In genomic region chr2L:12535637-12536038, dm6 we compare ENCODE assay signal across 1 fruit fly cellular context.
TF ChIP-seq lines count a peak whose summit lies in the region.

No protein-coding gene starts in this region.

TF ChIP-seq in whole organism, embryonic, 481 proteins besides CTCF, POLR2A, EP300 and RAD21 (continued from another document and continues in another):
- TF ChIP-seq D (optimal IDR thresholded peaks at IDR 0.05; lab: Kevin White, UChicago) (no peak), D (GFP tag; optimal IDR thresholded peaks at IDR 0.05; lab: Kevin White, UChicago) (peak; percentile 66), unc-4 (GFP tag; IDR thresholded peaks at IDR 0.05; lab: Robert Waterston, UW; ENCODE audit: partially characterized antibody) (no peak), CkIIα-i1 (GFP tag; IDR thresholded peaks at IDR 0.05; lab: Robert Waterston, UW) (no peak), CG17568 (GFP tag; optimal IDR thresholded peaks at IDR 0.05; lab: Kevin White, UChicago) (peak; percentile 78), CG7556 (GFP tag; optimal IDR thresholded peaks at IDR 0.05; lab: Kevin White, UChicago) (peak; percentile 53), org-1 (GFP tag; optimal IDR thresholded peaks at IDR 0.05; lab: Kevin White, UChicago) (peak; percentile 71), wek (GFP tag; optimal IDR thresholded peaks at IDR 0.05; lab: Kevin White, UChicago) (peak; percentile 64), tup (GFP tag; optimal IDR thresholded peaks at IDR 0.05; lab: Kevin White, UChicago) (no peak), amos (GFP tag; IDR thresholded peaks at IDR 0.05; lab: Robert Waterston, UW; ENCODE audit: partially characterized antibody) (no peak), Optix (GFP tag; IDR thresholded peaks at IDR 0.05; lab: Robert Waterston, UW) (0 out of 3 replicates have a peak, but pooled peaks have one; percentile 26), fd64A (GFP tag; optimal IDR thresholded peaks at IDR 0.05; lab: Kevin White, UChicago) (peak; percentile 83), Atf3 (GFP tag; optimal IDR thresholded peaks at IDR 0.05; lab: Kevin White, UChicago) (no peak), CG30403 (GFP tag; optimal IDR thresholded peaks at IDR 0.05; lab: Kevin White, UChicago) (peak; percentile 19), CG12104 (GFP tag; optimal IDR thresholded peaks at IDR 0.05; lab: Kevin White, UChicago) (no peak), emc (GFP tag; optimal IDR thresholded peaks at IDR 0.05; lab: Kevin White, UChicago) (no peak), fd3F (GFP tag; optimal IDR thresholded peaks at IDR 0.05; lab: Kevin White, UChicago) (no peak), CG12155 (GFP tag; optimal IDR thresholded peaks at IDR 0.05; lab: Kevin White, UChicago) (no peak), aop (GFP tag; IDR thresholded peaks at IDR 0.05; lab: Robert Waterston, UW) (no peak), cas (GFP tag; IDR thresholded peaks at IDR 0.05; lab: Robert Waterston, UW) (no peak), CG9797 (GFP tag; optimal IDR thresholded peaks at IDR 0.05; lab: Kevin White, UChicago) (peak; percentile 10), tx (GFP tag; optimal IDR thresholded peaks at IDR 0.05; lab: Kevin White, UChicago) (no peak), CG3995 (GFP tag; optimal IDR thresholded peaks at IDR 0.05; lab: Kevin White, UChicago) (no peak), lbe (GFP tag; optimal IDR thresholded peaks at IDR 0.05; lab: Kevin White, UChicago) (no peak), CG13894 (tag; optimal IDR thresholded peaks at IDR 0.05; lab: Kevin White, UChicago) (peak; percentile 88), NK7.1 (GFP tag; optimal IDR thresholded peaks at IDR 0.05; lab: Kevin White, UChicago) (no peak), Mad (GFP tag; optimal IDR thresholded peaks at IDR 0.05; lab: Kevin White, UChicago) (no peak), CG4854 (GFP tag; optimal IDR thresholded peaks at IDR 0.05; lab: Kevin White, UChicago) (no peak), crc (GFP tag; optimal IDR thresholded peaks at IDR 0.05; lab: Kevin White, UChicago) (no peak), CG11696 (GFP tag; IDR thresholded peaks at IDR 0.05; lab: Robert Waterston, UW) (0 out of 2 replicates have a peak, but pooled peaks have one; percentile 21), CG6654 (GFP tag; optimal IDR thresholded peaks at IDR 0.05; lab: Kevin White, UChicago) (peak; percentile 23), CG14965 (GFP tag; optimal IDR thresholded peaks at IDR 0.05; lab: Kevin White, UChicago; ENCODE audit: borderline replicate concordance) (no peak), Vsx1 (GFP tag; optimal IDR thresholded peaks at IDR 0.05; lab: Kevin White, UChicago) (peak; percentile 81), GATAe (GFP tag; conservative IDR thresholded peaks at IDR 0.05; lab: Robert Waterston, UW) (peak; percentile 50), Meics (GFP tag; optimal IDR thresholded peaks at IDR 0.05; lab: Kevin White, UChicago) (peak; percentile 84), CG7987 (GFP tag; optimal IDR thresholded peaks at IDR 0.05; lab: Kevin White, UChicago) (peak; percentile 90), Max (GFP tag; optimal IDR thresholded peaks at IDR 0.05; lab: Kevin White, UChicago) (no peak), Nf-YC (tag; optimal IDR thresholded peaks at IDR 0.05; lab: Kevin White, UChicago) (peak; percentile 40), CG2712 (tag; optimal IDR thresholded peaks at IDR 0.05; lab: Kevin White, UChicago) (peak; percentile 54), Dbx (GFP tag; IDR thresholded peaks at IDR 0.05; lab: Robert Waterston, UW) (peak; percentile 56; the same call in 1 of the 3 replicates), CG1602 (GFP tag; optimal IDR thresholded peaks at IDR 0.05; lab: Kevin White, UChicago) (no peak), Fer3 (tag; optimal IDR thresholded peaks at IDR 0.05; lab: Kevin White, UChicago) (peak; percentile 58), CG13624 (GFP tag; optimal IDR thresholded peaks at IDR 0.05; lab: Kevin White, UChicago) (no peak), gsb (GFP tag; IDR thresholded peaks at IDR 0.05; lab: Robert Waterston, UW) (peak; percentile 60), CG15011 (GFP tag; optimal IDR thresholded peaks at IDR 0.05; lab: Kevin White, UChicago) (peak; percentile 70), CG1832 (GFP tag; optimal IDR thresholded peaks at IDR 0.05; lab: Kevin White, UChicago) (no peak), CG9609 (GFP tag; optimal IDR thresholded peaks at IDR 0.05; lab: Kevin White, UChicago) (no peak), CG14050 (GFP tag; IDR thresholded peaks at IDR 0.05; lab: Robert Waterston, UW) (no peak), Oaz (GFP tag; IDR thresholded peaks at IDR 0.05; lab: Robert Waterston, UW) (no peak), gsb-n (tag; optimal IDR thresholded peaks at IDR 0.05; lab: Kevin White, UChicago) (peak; percentile 50), CG12071 (GFP tag; optimal IDR thresholded peaks at IDR 0.05; lab: Kevin White, UChicago) (peak; percentile 92), otp (GFP tag; IDR thresholded peaks at IDR 0.05; lab: Robert Waterston, UW) (peak; percentile 80), CoRest (tag; optimal IDR thresholded peaks at IDR 0.05; lab: Kevin White, UChicago) (peak; percentile 20), E2f1 (GFP tag; IDR thresholded peaks at IDR 0.05; lab: Robert Waterston, UW) (no peak), Hey (tag; optimal IDR thresholded peaks at IDR 0.05; lab: Kevin White, UChicago) (peak; percentile 77), CG6272 (GFP tag; IDR thresholded peaks at IDR 0.05; lab: Robert Waterston, UW) (no peak), D19A (tag; optimal IDR thresholded peaks at IDR 0.05; lab: Kevin White, UChicago) (peak; percentile 38), ems (GFP tag; optimal IDR thresholded peaks at IDR 0.05; lab: Kevin White, UChicago) (no peak), BtbVII (GFP tag; optimal IDR thresholded peaks at IDR 0.05; lab: Kevin White, UChicago) (peak; percentile 89), stc (GFP tag; IDR thresholded peaks at IDR 0.05; lab: Robert Waterston, UW) (peak; percentile 39; the same call in 1 of the 2 replicates), Nf-YA (GFP tag; IDR thresholded peaks at IDR 0.05; lab: Robert Waterston, UW) (no peak), Aef1 (GFP tag; IDR thresholded peaks at IDR 0.05; lab: Robert Waterston, UW) (peak; percentile 23; the same call in 1 of the 3 replicates), HLHmδ (GFP tag; optimal IDR thresholded peaks at IDR 0.05; lab: Kevin White, UChicago) (peak; percentile 90), Sry-β (GFP tag; optimal IDR thresholded peaks at IDR 0.05; lab: Kevin White, UChicago) (peak; percentile 43), CG17186 (GFP tag; optimal IDR thresholded peaks at IDR 0.05; lab: Kevin White, UChicago) (no peak), CG8478 (optimal IDR thresholded peaks at IDR 0.05; lab: Kevin White, UChicago) (no peak), CG7745 (tag; optimal IDR thresholded peaks at IDR 0.05; lab: Kevin White, UChicago) (peak; percentile 45), ase (GFP tag; IDR thresholded peaks at IDR 0.05; lab: Robert Waterston, UW) (0 out of 3 replicates have a peak, but pooled peaks have one; percentile 10), MESR4 (GFP tag; optimal IDR thresholded peaks at IDR 0.05; lab: Kevin White, UChicago) (no peak), NFAT (GFP tag; IDR thresholded peaks at IDR 0.05; lab: Robert Waterston, UW) (peak; percentile 68), E2f2 (GFP tag; IDR thresholded peaks at IDR 0.05; lab: Robert Waterston, UW) (peak; percentile 34; the same call in 1 of the 2 replicates), C15 (GFP tag; IDR thresholded peaks at IDR 0.05; lab: Robert Waterston, UW) (no peak), CG17328 (GFP tag; IDR thresholded peaks at IDR 0.05; lab: Robert Waterston, UW) (peak; percentile 46), Side (GFP tag; optimal IDR thresholded peaks at IDR 0.05; lab: Kevin White, UChicago) (no peak), CG6854 (GFP tag; optimal IDR thresholded peaks at IDR 0.05; lab: Kevin White, UChicago) (peak; percentile 82), pzg (GFP tag; optimal IDR thresholded peaks at IDR 0.05; lab: Kevin White, UChicago) (peak; percentile 6), en (GFP tag; optimal IDR thresholded peaks at IDR 0.05; lab: Kevin White, UChicago) (no peak), psq (GFP tag; optimal IDR thresholded peaks at IDR 0.05; lab: Kevin White, UChicago) (no peak), CG2129 (GFP tag; IDR thresholded peaks at IDR 0.05; lab: Robert Waterston, UW; ENCODE audit: partially characterized antibody) (no peak), ac (GFP tag; optimal IDR thresholded peaks at IDR 0.05; lab: Kevin White, UChicago) (peak; percentile 23), lilli (GFP tag; optimal IDR thresholded peaks at IDR 0.05; lab: Kevin White, UChicago) (peak; percentile 37), sr (GFP tag; IDR thresholded peaks at IDR 0.05; lab: Robert Waterston, UW) (no peak; the same call in 2 of the 3 replicates), maf-S (GFP tag; optimal IDR thresholded peaks at IDR 0.05; lab: Kevin White, UChicago) (peak; percentile 10), gcm (GFP tag; optimal IDR thresholded peaks at IDR 0.05; lab: Kevin White, UChicago) (peak; percentile 19), Dip3 (GFP tag; optimal IDR thresholded peaks at IDR 0.05; lab: Kevin White, UChicago) (no peak), CG11085 (GFP tag; IDR thresholded peaks at IDR 0.05; lab: Robert Waterston, UW) (0 out of 2 replicates have a peak, but pooled peaks have one; percentile 45), run (tag; optimal IDR thresholded peaks at IDR 0.05; lab: Kevin White, UChicago) (peak; percentile 11), Myb (GFP tag; optimal IDR thresholded peaks at IDR 0.05; lab: Kevin White, UChicago) (peak; percentile 7), Fer1 (GFP tag; optimal IDR thresholded peaks at IDR 0.05; lab: Kevin White, UChicago) (peak; percentile 80), kni (GFP tag; optimal IDR thresholded peaks at IDR 0.05; lab: Kevin White, UChicago) (peak; percentile 87), ash1 (GFP tag; optimal IDR thresholded peaks at IDR 0.05; lab: Kevin White, UChicago) (peak; percentile 75), PHDP (tag; optimal IDR thresholded peaks at IDR 0.05; lab: Kevin White, UChicago) (peak; percentile 68), pan (optimal IDR thresholded peaks at IDR 0.05; lab: Kevin White, UChicago) (no peak), pan (GFP tag; optimal IDR thresholded peaks at IDR 0.05 in 1 of 2, IDR thresholded peaks at IDR 0.05 in 1 of 2) (peak in 1 of 2 experiments; percentile 73), CG15073 (GFP tag; optimal IDR thresholded peaks at IDR 0.05; lab: Kevin White, UChicago) (no peak), sna (GFP tag; IDR thresholded peaks at IDR 0.05; lab: Robert Waterston, UW; ENCODE audit: partially characterized antibody) (no peak), Deaf1 (tag; optimal IDR thresholded peaks at IDR 0.05; lab: Kevin White, UChicago) (peak; percentile 51), Hr78 (GFP tag; optimal IDR thresholded peaks at IDR 0.05; lab: Kevin White, UChicago) (peak in 1 of 2 experiments; percentile 61), H2.0 (GFP tag; IDR thresholded peaks at IDR 0.05; lab: Robert Waterston, UW) (no peak), CG6689 (GFP tag; IDR thresholded peaks at IDR 0.05; lab: Robert Waterston, UW) (peak; percentile 41; the same call in 1 of the 2 replicates), ind (GFP tag; optimal IDR thresholded peaks at IDR 0.05; lab: Kevin White, UChicago) (no peak), sob (GFP tag; IDR thresholded peaks at IDR 0.05; lab: Robert Waterston, UW) (0 out of 2 replicates have a peak, but pooled peaks have one; percentile 27), CG18619 (GFP tag; optimal IDR thresholded peaks at IDR 0.05; lab: Kevin White, UChicago) (peak; percentile 52), pnt (GFP tag; optimal IDR thresholded peaks at IDR 0.05; lab: Kevin White, UChicago) (no peak), NC2α (GFP tag; optimal IDR thresholded peaks at IDR 0.05; lab: Kevin White, UChicago) (no peak), pfk (GFP tag; optimal IDR thresholded peaks at IDR 0.05; lab: Kevin White, UChicago) (peak; percentile 56), CG3281 (GFP tag; optimal IDR thresholded peaks at IDR 0.05; lab: Kevin White, UChicago) (peak; percentile 81), btn (GFP tag; optimal IDR thresholded peaks at IDR 0.05; lab: Kevin White, UChicago) (no peak), tap (tag; optimal IDR thresholded peaks at IDR 0.05; lab: Kevin White, UChicago) (peak; percentile 60), bsh (GFP tag; optimal IDR thresholded peaks at IDR 0.05; lab: Kevin White, UChicago) (peak in 1 of 2 experiments; percentile 39), CG13123 (GFP tag; optimal IDR thresholded peaks at IDR 0.05; lab: Kevin White, UChicago) (no peak), abd-A (tag; optimal IDR thresholded peaks at IDR 0.05; lab: Kevin White, UChicago) (peak; percentile 90), Xrp1 (GFP tag; IDR thresholded peaks at IDR 0.05; lab: Robert Waterston, UW) (peak; percentile 67), CG7271 (tag; optimal IDR thresholded peaks at IDR 0.05; lab: Kevin White, UChicago) (no peak), Xbp1 (GFP tag; optimal IDR thresholded peaks at IDR 0.05; lab: Kevin White, UChicago) (no peak), ham (GFP tag; IDR thresholded peaks at IDR 0.05; lab: Robert Waterston, UW) (no peak), klu (GFP tag; IDR thresholded peaks at IDR 0.05; lab: Robert Waterston, UW) (no peak), CG11398 (GFP tag; optimal IDR thresholded peaks at IDR 0.05; lab: Kevin White, UChicago) (peak; percentile 19), Elba2 (GFP tag; optimal IDR thresholded peaks at IDR 0.05; lab: Kevin White, UChicago) (no peak), CG4730 (GFP tag; IDR thresholded peaks at IDR 0.05; lab: Robert Waterston, UW) (no peak), ro (GFP tag; IDR thresholded peaks at IDR 0.05; lab: Robert Waterston, UW) (no peak), CG6765 (GFP tag; optimal IDR thresholded peaks at IDR 0.05; lab: Kevin White, UChicago) (peak; percentile 88), Nf-YB (GFP tag; optimal IDR thresholded peaks at IDR 0.05; lab: Kevin White, UChicago) (peak; percentile 20), croc (GFP tag; conservative IDR thresholded peaks at IDR 0.05; lab: Robert Waterston, UW) (no peak), Oli (tag; optimal IDR thresholded peaks at IDR 0.05; lab: Kevin White, UChicago) (peak; percentile 4), CG8388 (GFP tag; optimal IDR thresholded peaks at IDR 0.05; lab: Kevin White, UChicago) (peak; percentile 13), CG15479 (GFP tag; optimal IDR thresholded peaks at IDR 0.05; lab: Kevin White, UChicago) (peak; percentile 2), Hand (GFP tag; optimal IDR thresholded peaks at IDR 0.05; lab: Kevin White, UChicago) (peak; percentile 9), CG14441 (GFP tag; IDR thresholded peaks at IDR 0.05; lab: Robert Waterston, UW) (peak; percentile 69), CG1233 (GFP tag; optimal IDR thresholded peaks at IDR 0.05; lab: Kevin White, UChicago) (peak; percentile 84), CG2889 (GFP tag; IDR thresholded peaks at IDR 0.05; lab: Robert Waterston, UW) (no peak), eyg (GFP tag; optimal IDR thresholded peaks at IDR 0.05; lab: Kevin White, UChicago) (no peak), Usf (GFP tag; optimal IDR thresholded peaks at IDR 0.05; lab: Kevin White, UChicago) (no peak)
